Fruit fly (Drosophila melanogaster) whole organism, embryonic: ENCODE measurements around the gene Enoph.

Experiments used
- BEAF-32 ChIP-seq: fragments of 200-800 bp; sonication (Bioruptor generic); optimal IDR thresholded peaks from 3 replicates; lab custom pipeline; 2017; ENCODE audit warnings: missing biosample characterization, missing genetic modification characterization, mild to moderate bottlenecking, moderate library complexity, missing genetic modification reagents
- CG10565 ChIP-seq: fragments of 200-800 bp; sonication (Bioruptor generic); optimal IDR thresholded peaks from 3 replicates; lab custom pipeline; 2016; ENCODE audit warnings: missing biosample characterization, mild to moderate bottlenecking, missing genetic modification characterization
- CG11085 ChIP-seq: fragments of 200-800 bp; sonication (Bioruptor generic); IDR thresholded peaks from 2 replicates; pipeline ENCODE4 v1.3.6; 2022; ENCODE audit warnings: missing biosample characterization, missing genetic modification characterization
- CG12236 ChIP-seq: fragments of 200-800 bp; sonication (Bioruptor generic); optimal IDR thresholded peaks from 2 replicates; lab custom pipeline; 2016; ENCODE audit warnings: missing biosample characterization, missing genetic modification characterization
- CG1233 ChIP-seq: fragments of 200-800 bp; sonication (Bioruptor generic); optimal IDR thresholded peaks from 4 replicates; lab custom pipeline; 2018; ENCODE audit warnings: missing biosample characterization, mild to moderate bottlenecking, missing genetic modification characterization
- CG13894 ChIP-seq: fragments of 200-800 bp; sonication (Bioruptor generic); optimal IDR thresholded peaks from 3 replicates; lab custom pipeline; 2018; ENCODE audit warnings: missing biosample characterization, mild to moderate bottlenecking, missing genetic modification characterization, moderate library complexity
- CG14710 ChIP-seq: fragments of 200-800 bp; sonication (Bioruptor generic); optimal IDR thresholded peaks from 3 replicates; lab custom pipeline; 2019; ENCODE audit warnings: missing biosample characterization, mild to moderate bottlenecking, missing genetic modification characterization, moderate library complexity
- CG15073 ChIP-seq: fragments of 200-800 bp; sonication (Bioruptor generic); optimal IDR thresholded peaks from 2 replicates; lab custom pipeline; 2016; ENCODE audit warnings: missing biosample characterization, missing genetic modification characterization
- CG17186 ChIP-seq: fragments of 200-800 bp; sonication (Bioruptor generic); optimal IDR thresholded peaks from 3 replicates; lab custom pipeline; 2017; ENCODE audit warnings: missing biosample characterization, missing genetic modification reagents, missing genetic modification characterization
- CG17568 ChIP-seq: fragments of 200-800 bp; sonication (Bioruptor generic); optimal IDR thresholded peaks from 2 replicates; lab custom pipeline; 2018; ENCODE audit warnings: missing biosample characterization, mild to moderate bottlenecking, missing genetic modification characterization, moderate library complexity
- CG18476 ChIP-seq: fragments of 200-800 bp; sonication (Bioruptor generic); optimal IDR thresholded peaks from 2 replicates; lab custom pipeline; 2016; ENCODE audit warnings: missing biosample characterization, mild to moderate bottlenecking, missing genetic modification characterization
- CG18764 ChIP-seq: fragments of 200-800 bp; sonication (Bioruptor generic); optimal IDR thresholded peaks from 3 replicates; lab custom pipeline; 2016; ENCODE audit warnings: missing biosample characterization, missing genetic modification characterization
- CG30403 ChIP-seq: fragments of 200-800 bp; sonication (Bioruptor generic); optimal IDR thresholded peaks from 3 replicates; lab custom pipeline; 2016; ENCODE audit warnings: missing biosample characterization, missing genetic modification characterization
- CG30431 ChIP-seq: fragments of 200-800 bp; sonication (Bioruptor generic); optimal IDR thresholded peaks from 2 replicates; lab custom pipeline; 2017; ENCODE audit warnings: missing biosample characterization, missing genetic modification characterization
- CG33557 ChIP-seq: fragments of 200-800 bp; sonication (Bioruptor generic); optimal IDR thresholded peaks from 2 replicates; lab custom pipeline; 2019; ENCODE audit warnings: missing biosample characterization, mild to moderate bottlenecking, missing genetic modification characterization, moderate library complexity
- CG43689 ChIP-seq: fragments of 200-800 bp; sonication (Bioruptor generic); IDR thresholded peaks from 2 replicates; pipeline ENCODE4 v1.3.6; 2022; ENCODE audit warnings: missing biosample characterization, missing genetic modification characterization
- CG7556 ChIP-seq: fragments of 200-800 bp; sonication (Bioruptor generic); optimal IDR thresholded peaks from 2 replicates; lab custom pipeline; 2017; ENCODE audit warnings: missing biosample characterization, mild to moderate bottlenecking, missing genetic modification characterization
- CG8924 ChIP-seq: fragments of 200-800 bp; optimal IDR thresholded peaks from 3 replicates; lab custom pipeline; 2019; ENCODE audit warnings: missing biosample characterization, mild to moderate bottlenecking, missing genetic modification characterization, moderate library complexity
- CG9797 ChIP-seq: fragments of 200-800 bp; sonication (Bioruptor generic); optimal IDR thresholded peaks from 3 replicates; lab custom pipeline; 2018; ENCODE audit warnings: missing biosample characterization, mild to moderate bottlenecking, missing genetic modification characterization
- Dad ChIP-seq: fragments of 200-800 bp; sonication (Bioruptor generic); optimal IDR thresholded peaks from 3 replicates; lab custom pipeline; 2016; ENCODE audit warnings: missing biosample characterization, missing genetic modification characterization
- Dll ChIP-seq: fragments of 200-800 bp; sonication (Bioruptor generic); IDR thresholded peaks from 4 replicates; pipeline ENCODE4 v1.3.6; 2022; ENCODE audit warnings: missing biosample characterization, missing genetic modification characterization; ENCODE audit not compliant: partially characterized antibody
- Fer1 ChIP-seq: fragments of 200-800 bp; sonication (Bioruptor generic); optimal IDR thresholded peaks from 2 replicates; lab custom pipeline; 2017; ENCODE audit warnings: missing biosample characterization, mild to moderate bottlenecking, missing genetic modification characterization
- H2.0 ChIP-seq: fragments of 200-800 bp; sonication (Bioruptor generic); IDR thresholded peaks from 2 replicates; pipeline ENCODE4 v1.3.6; 2022; ENCODE audit warnings: missing biosample characterization, missing genetic modification characterization
- HLH4C ChIP-seq: fragments of 200-800 bp; sonication (Bioruptor generic); IDR thresholded peaks from 3 replicates; pipeline ENCODE4 v1.3.6; 2022; ENCODE audit warnings: missing biosample characterization, missing genetic modification characterization; ENCODE audit not compliant: partially characterized antibody
- HmgD ChIP-seq: fragments of 200-800 bp; sonication (Bioruptor generic); optimal IDR thresholded peaks from 3 replicates; lab custom pipeline; 2016; ENCODE audit warnings: missing biosample characterization, missing genetic modification characterization
- Hr39 ChIP-seq: fragments of >200 bp; optimal IDR thresholded peaks from 2 replicates; lab custom pipeline; 2017
- Mad ChIP-seq: fragments of 200-800 bp; sonication (Bioruptor generic); optimal IDR thresholded peaks from 2 replicates; lab custom pipeline; 2016; ENCODE audit warnings: missing biosample characterization, missing genetic modification characterization
- Pdp1 ChIP-seq, 2 experiments: fragments of 200-800 bp; sonication (Bioruptor generic); optimal IDR thresholded peaks; 3 replicates each; lab custom pipeline; 2016; ENCODE audit warnings: missing biosample characterization in 2 of 2, missing genetic modification characterization in 2 of 2, mild to moderate bottlenecking in 1 of 2, moderate library complexity in 1 of 2
- Scr ChIP-seq: fragments of 200-800 bp; sonication (Bioruptor generic); IDR thresholded peaks from 2 replicates; pipeline ENCODE4 v1.3.6; 2022; ENCODE audit warnings: missing biosample characterization, missing genetic modification characterization; ENCODE audit not compliant: partially characterized antibody
- ac ChIP-seq: fragments of 200-800 bp; sonication (Bioruptor generic); optimal IDR thresholded peaks from 3 replicates; lab custom pipeline; 2017; ENCODE audit warnings: missing biosample characterization, mild to moderate bottlenecking, missing genetic modification characterization
- bab2 ChIP-seq: fragments of 200-800 bp; sonication (Bioruptor generic); optimal IDR thresholded peaks from 2 replicates; lab custom pipeline; 2016; ENCODE audit warnings: missing biosample characterization, missing genetic modification characterization
- btn ChIP-seq: fragments of 200-800 bp; sonication (Bioruptor generic); optimal IDR thresholded peaks from 2 replicates; lab custom pipeline; 2016; ENCODE audit warnings: missing biosample characterization, missing genetic modification characterization
- gcm ChIP-seq: fragments of 200-800 bp; sonication (Bioruptor generic); optimal IDR thresholded peaks from 2 replicates; lab custom pipeline; 2019; ENCODE audit warnings: missing biosample characterization, mild to moderate bottlenecking, missing genetic modification characterization, moderate library complexity
- hth ChIP-seq: fragments of >200 bp; optimal IDR thresholded peaks from 2 replicates; lab custom pipeline; 2017; ENCODE audit warnings: inconsistent platforms
- lab ChIP-seq: fragments of 200-800 bp; sonication (Bioruptor generic); optimal IDR thresholded peaks from 3 replicates; lab custom pipeline; 2017; ENCODE audit warnings: missing biosample characterization, missing genetic modification characterization, mild to moderate bottlenecking, moderate library complexity, missing genetic modification reagents
- nerfin-2 ChIP-seq: fragments of 200-800 bp; sonication (Bioruptor generic); IDR thresholded peaks from 2 replicates; pipeline ENCODE4 v1.3.6; 2022; ENCODE audit warnings: missing biosample characterization, missing genetic modification characterization; ENCODE audit not compliant: partially characterized antibody
- pzg ChIP-seq: fragments of 200-800 bp; sonication (Bioruptor generic); optimal IDR thresholded peaks from 3 replicates; lab custom pipeline; 2018; ENCODE audit warnings: missing biosample characterization, mild to moderate bottlenecking, missing genetic modification characterization, moderate library complexity
- sc ChIP-seq, 3 experiments: fragments of >200 bp in 2 of 3; fragments of 200-800 bp in 1 of 3; sonication (Bioruptor generic) in 1 of 3; optimal IDR thresholded peaks; 2 replicates in 2 of 3; 3 replicates in 1 of 3; lab custom pipeline; 2017; ENCODE audit warnings: mild to moderate bottlenecking in 1 of 3, missing biosample characterization in 1 of 3, missing genetic modification characterization in 1 of 3, missing genetic modification reagents in 1 of 3
- sima ChIP-seq: fragments of 200-800 bp; sonication (Bioruptor generic); optimal IDR thresholded peaks from 2 replicates; lab custom pipeline; 2016; ENCODE audit warnings: missing biosample characterization, missing genetic modification characterization
- sisA ChIP-seq: fragments of 200-800 bp; sonication (Bioruptor generic); IDR thresholded peaks from 2 replicates; pipeline ENCODE4 v1.3.6; 2022; ENCODE audit warnings: missing biosample characterization, missing genetic modification characterization
- tio ChIP-seq: fragments of 200-800 bp; sonication (Bioruptor generic); optimal IDR thresholded peaks from 2 replicates; lab custom pipeline; 2017; ENCODE audit warnings: missing biosample characterization, missing genetic modification characterization, inconsistent platforms
- trh ChIP-seq: fragments of 200-800 bp; sonication (Bioruptor generic); optimal IDR thresholded peaks from 2 replicates; lab custom pipeline; 2016; ENCODE audit warnings: missing biosample characterization, missing genetic modification characterization
- ttk ChIP-seq: fragments of 200-800 bp; sonication (Bioruptor generic); IDR thresholded peaks from 2 replicates; pipeline ENCODE4 v2.1.2; 2022; ENCODE audit warnings: missing biosample characterization, missing genetic modification characterization
- twi ChIP-seq: fragments of 200-800 bp; optimal IDR thresholded peaks from 2 replicates; lab custom pipeline; 2019; ENCODE audit warnings: missing biosample characterization, mild to moderate bottlenecking, missing genetic modification characterization, moderate library complexity
- vnd ChIP-seq: fragments of 200-800 bp; sonication (Bioruptor generic); IDR thresholded peaks from 3 replicates; pipeline ENCODE4 v1.3.6; 2022; ENCODE audit warnings: missing biosample characterization, missing genetic modification characterization; ENCODE audit not compliant: partially characterized antibody
- vvl ChIP-seq: fragments of 200-800 bp; sonication (Bioruptor generic); IDR thresholded peaks from 2 replicates; pipeline ENCODE4 v1.3.6; 2022; ENCODE audit warnings: missing biosample characterization, missing genetic modification characterization
- z ChIP-seq: fragments of 200-800 bp; sonication (Bioruptor generic); IDR thresholded peaks from 3 replicates; pipeline ENCODE4 v1.3.6; 2022; ENCODE audit warnings: missing biosample characterization, missing genetic modification characterization

The Enoph gene

dm6 chr3R:5215334-5216307 lies 40.9 kb downstream of the Enoph start (continued):
- TF ChIP-seq BEAF-32 (GFP tag; lab: Kevin White, UChicago) (no peak), CG13894 (tag; lab: Kevin White, UChicago) (no peak), Pdp1 (GFP tag; optimal IDR thresholded peaks at IDR 0.05; lab: Kevin White, UChicago) (peak; percentile 92 to 97), CG12236 (GFP tag; lab: Kevin White, UChicago) (peak; percentile 99), CG10565 (GFP tag; lab: Kevin White, UChicago) (peak; percentile 99), CG30403 (peak; percentile 77), sc (optimal IDR thresholded peaks at IDR 0.05; lab: Kevin White, UChicago) (no peak), sc (GFP tag; optimal IDR thresholded peaks at IDR 0.05; lab: Kevin White, UChicago) (peak; percentile 100), CG11085 (GFP tag; lab: Robert Waterston, UW) (peak; percentile 79), HLH4C (GFP tag; lab: Robert Waterston, UW) (no peak; the same call in 2 of the 3 replicates), H2.0 (peak; percentile 82), Hr39 (lab: Kevin White, UChicago) (no peak), gcm (GFP tag; lab: Kevin White, UChicago) (peak; percentile 98), CG1233 (GFP tag; lab: Kevin White, UChicago) (peak; percentile 99), trh (GFP tag; lab: Kevin White, UChicago) (peak; percentile 99), vvl (peak; percentile 97), Mad (GFP tag; lab: Kevin White, UChicago) (peak; percentile 99), CG43689 (GFP tag; lab: Robert Waterston, UW) (peak; percentile 82), lab (peak; percentile 97), CG17186 (GFP tag; lab: Kevin White, UChicago) (peak; percentile 98), CG18764 (GFP tag; lab: Kevin White, UChicago) (peak; percentile 99), tio (GFP tag; lab: Kevin White, UChicago) (peak; percentile 98), CG18476 (GFP tag; lab: Kevin White, UChicago) (peak; percentile 98), CG33557 (GFP tag; lab: Kevin White, UChicago) (peak; percentile 99), z (GFP tag; lab: Robert Waterston, UW) (peak; percentile 89), twi (tag; lab: Kevin White, UChicago) (peak; percentile 88), CG17568 (GFP tag; lab: Kevin White, UChicago) (peak; percentile 98), bab2 (GFP tag; lab: Kevin White, UChicago) (peak; percentile 99), HmgD (GFP tag; lab: Kevin White, UChicago) (peak; percentile 98), CG30431 (peak; percentile 98), CG8924 (tag; lab: Kevin White, UChicago) (peak; percentile 95), nerfin-2 (no peak; the same call in 1 of the 2 replicates), ac (GFP tag; lab: Kevin White, UChicago) (peak; percentile 100), sima (GFP tag; lab: Kevin White, UChicago) (peak; percentile 94), Scr (GFP tag; lab: Robert Waterston, UW) (no peak), CG14710 (tag; lab: Kevin White, UChicago) (peak; percentile 98), btn (GFP tag; lab: Kevin White, UChicago) (peak; percentile 99), CG9797 (GFP tag; lab: Kevin White, UChicago) (peak; percentile 77), Dad (GFP tag; lab: Kevin White, UChicago) (peak; percentile 96), sisA (GFP tag; lab: Robert Waterston, UW) (peak; percentile 83), Dll (GFP tag; lab: Robert Waterston, UW) (no peak), CG7556 (GFP tag; lab: Kevin White, UChicago) (peak; percentile 93), Fer1 (peak; percentile 84), ttk (peak; percentile 89), pzg (GFP tag; lab: Kevin White, UChicago) (no peak), CG15073 (GFP tag; lab: Kevin White, UChicago) (peak; percentile 88), vnd (GFP tag; lab: Robert Waterston, UW) (no peak), hth (lab: Kevin White, UChicago) (no peak)
